Worm (Caenorhabditis elegans) whole organism, L4/young adult: ENCODE measurements around the gene F10D2.16.

Source experiments
- W03F9.2 ChIP-seq: fragments of 150-350 bp; optimal IDR thresholded peaks from 2 replicates; lab custom pipeline; 2014; ENCODE audit warnings: missing biosample characterization, missing genetic modification characterization
- dao-5 ChIP-seq: sonication (generic microtip); optimal IDR thresholded peaks from 2 replicates; lab custom pipeline; 2016; ENCODE audit warnings: missing genotype, missing genetic modification characterization, moderate library complexity, missing compliant biosample characterization
- him-1 ChIP-seq: sonication (generic microtip); optimal IDR thresholded peaks from 2 replicates; lab custom pipeline; 2016; ENCODE audit warnings: missing genotype, missing genetic modification reagents, missing genetic modification characterization, missing compliant biosample characterization

ce11 chrV:7111276-7111675, 22.8 kb upstream of the F10D2.16 start:
- no peak for TF ChIP-seq dao-5 (tag; lab: Kevin White, UChicago)
- no peak for TF ChIP-seq him-1 (tag; lab: Kevin White, UChicago)
- no peak for TF ChIP-seq W03F9.2 (tag; lab: Kevin White, UChicago)
